Worm (Caenorhabditis elegans) whole organism, L4 larva: ENCODE data around the gene F54D5.5.
"Not testable (repeated sequence)": the region's sequence is repeated elsewhere in the genome, so short reads cannot be mapped to it uniquely, and the experiment has no call there.

Source experiments
- D1046.2 ChIP-seq: fragments of 200-800 bp; sonication (Bioruptor generic); IDR thresholded peaks from 2 replicates; pipeline ENCODE4 v1.3.6; 2022; ENCODE audit warnings: missing genetic modification characterization, missing compliant biosample characterization
- F26F4.8 ChIP-seq: fragments of 200-800 bp; sonication (Bioruptor generic); conservative IDR thresholded peaks from 2 replicates; pipeline ENCODE4 v1.3.6; 2022; ENCODE audit warnings: missing genetic modification characterization, missing compliant biosample characterization
- F37D6.2 ChIP-seq: sonication (generic microtip); optimal IDR thresholded peaks from 2 replicates; lab custom pipeline; 2016; ENCODE audit warnings: mild to moderate bottlenecking, missing genetic modification characterization, missing compliant biosample characterization
- T26A8.4 ChIP-seq: fragments of 200-800 bp; sonication (Bioruptor generic); IDR thresholded peaks from 2 replicates; pipeline ENCODE4 v1.3.6; 2022; ENCODE audit warnings: missing genetic modification characterization, missing compliant biosample characterization
- Y105C5A.15 ChIP-seq: fragments of 200-800 bp; sonication (Bioruptor generic); IDR thresholded peaks from 2 replicates; pipeline ENCODE4 v1.3.6; 2022; ENCODE audit warnings: missing genetic modification characterization, missing compliant biosample characterization
- Y75B8A.6 ChIP-seq: fragments of 200-800 bp; sonication (Bioruptor generic); IDR thresholded peaks from 2 replicates; pipeline ENCODE4 v1.3.6; 2022; ENCODE audit warnings: missing genetic modification reagents, missing genetic modification characterization, missing compliant biosample characterization
- ZK337.2 ChIP-seq: fragments of 200-800 bp; sonication (Bioruptor generic); IDR thresholded peaks from 2 replicates; pipeline ENCODE4 v1.3.6; 2022; ENCODE audit warnings: missing genetic modification reagents, missing genetic modification characterization, missing compliant biosample characterization
- arid-1 ChIP-seq: fragments of 200-800 bp; sonication (Bioruptor generic); conservative IDR thresholded peaks from 2 replicates; pipeline ENCODE4 v1.3.6; 2022; ENCODE audit warnings: missing genetic modification reagents, missing genetic modification characterization, missing compliant biosample characterization
- ceh-20 ChIP-seq: fragments of 200-800 bp; sonication (Bioruptor generic); IDR thresholded peaks from 2 replicates; pipeline ENCODE4 v1.3.6; 2022; ENCODE audit warnings: missing genetic modification reagents, missing genetic modification characterization, missing compliant biosample characterization
- ceh-44 ChIP-seq: fragments of 200-800 bp; sonication (Bioruptor generic); IDR thresholded peaks from 2 replicates; pipeline ENCODE4 v1.3.6; 2022; ENCODE audit warnings: missing genetic modification reagents, missing genetic modification characterization, missing compliant biosample characterization
- ceh-82 ChIP-seq: sonication (generic microtip); optimal IDR thresholded peaks from 2 replicates; lab custom pipeline; 2017; ENCODE audit warnings: missing biosample characterization, missing genetic modification characterization
- ces-1 ChIP-seq: fragments of 150-350 bp; sonication (generic microtip); optimal IDR thresholded peaks from 4 replicates; lab custom pipeline; 2014; ENCODE audit warnings: missing biosample characterization, missing genetic modification reagents, missing genetic modification characterization
- daf-16 ChIP-seq, 3 experiments: sonication (generic microtip); optimal IDR thresholded peaks; 2 replicates each; lab custom pipeline; 2016 to 2017; ENCODE audit warnings: missing genetic modification characterization in 3 of 3, missing genetic modification reagents in 3 of 3, mild to moderate bottlenecking in 2 of 3, missing compliant biosample characterization in 2 of 3, missing biosample characterization in 1 of 3, moderate library complexity in 1 of 3
- dmd-8 ChIP-seq: fragments of 200-800 bp; sonication (Bioruptor generic); IDR thresholded peaks from 2 replicates; pipeline ENCODE4 v1.3.6; 2022; ENCODE audit warnings: missing genetic modification characterization, missing compliant biosample characterization
- dpl-1 ChIP-seq: fragments of 150-350 bp; optimal IDR thresholded peaks from 2 replicates; lab custom pipeline; 2014; ENCODE audit warnings: missing biosample characterization, missing genetic modification reagents, missing genetic modification characterization
- duxl-1 ChIP-seq: sonication (generic microtip); optimal IDR thresholded peaks from 2 replicates; lab custom pipeline; 2016; ENCODE audit warnings: mild to moderate bottlenecking, missing genetic modification characterization, moderate library complexity, missing compliant biosample characterization; ENCODE audit not compliant: poor library complexity
- dve-1 ChIP-seq: sonication (generic microtip); optimal IDR thresholded peaks from 2 replicates; lab custom pipeline; 2017; ENCODE audit warnings: antibody characterized with exemption, mild to moderate bottlenecking, missing genetic modification characterization, missing compliant biosample characterization; ENCODE audit not compliant: insufficient read depth
- egl-43 ChIP-seq: fragments of 200-800 bp; sonication (Bioruptor generic); IDR thresholded peaks from 2 replicates; pipeline ENCODE4 v1.3.6; 2022; ENCODE audit warnings: missing genetic modification reagents, missing genetic modification characterization, missing compliant biosample characterization
- fkh-10 ChIP-seq: fragments of 150-350 bp; optimal IDR thresholded peaks from 2 replicates; lab custom pipeline; 2014; ENCODE audit warnings: missing biosample characterization, missing genetic modification reagents, missing genetic modification characterization
- hif-1 ChIP-seq, 2 experiments: sonication (generic microtip); optimal IDR thresholded peaks; 2 replicates each; lab custom pipeline; 2016 to 2017; ENCODE audit warnings: missing compliant biosample characterization in 2 of 2, missing genetic modification characterization in 2 of 2, missing genetic modification reagents in 2 of 2, missing genotype in 2 of 2, mild to moderate bottlenecking in 1 of 2
- hmg-1.1 ChIP-seq: fragments of 200-800 bp; sonication (Bioruptor generic); IDR thresholded peaks from 2 replicates; pipeline ENCODE4 v1.3.6; 2022; ENCODE audit warnings: missing genetic modification reagents, missing genetic modification characterization, missing compliant biosample characterization
- lin-1 ChIP-seq: fragments of 200-800 bp; sonication (Bioruptor generic); IDR thresholded peaks from 2 replicates; pipeline ENCODE4 v1.3.6; 2022; ENCODE audit warnings: missing genetic modification reagents, missing genetic modification characterization, missing compliant biosample characterization
- lin-13 ChIP-seq: fragments of 150-350 bp; optimal IDR thresholded peaks from 2 replicates; lab custom pipeline; 2014; ENCODE audit warnings: missing biosample characterization, missing genetic modification reagents, missing genetic modification characterization
- lin-15B ChIP-seq: fragments of 150-350 bp; sonication (generic microtip); optimal IDR thresholded peaks from 3 replicates; lab custom pipeline; 2014; ENCODE audit warnings: missing biosample characterization, missing genetic modification characterization
- lin-29 ChIP-seq: fragments of 200-800 bp; sonication (Bioruptor generic); IDR thresholded peaks from 2 replicates; pipeline ENCODE4 v1.3.6; 2022; ENCODE audit warnings: missing genetic modification reagents, missing genetic modification characterization, missing compliant biosample characterization
- lin-38 ChIP-seq: fragments of 200-800 bp; sonication (Bioruptor generic); IDR thresholded peaks from 2 replicates; pipeline ENCODE4 v1.3.6; 2022; ENCODE audit warnings: missing genetic modification reagents, missing genetic modification characterization, missing compliant biosample characterization
- lsy-2 ChIP-seq, 2 experiments: fragments of 150-350 bp in 1 of 2; sonication (generic microtip) in 1 of 2; optimal IDR thresholded peaks; 2 replicates each; lab custom pipeline; 2014 to 2017; ENCODE audit warnings: missing biosample characterization in 2 of 2, missing genetic modification characterization in 2 of 2
- madf-9 ChIP-seq: fragments of 200-800 bp; sonication (Bioruptor generic); conservative IDR thresholded peaks from 2 replicates; pipeline ENCODE4 v1.3.6; 2022; ENCODE audit warnings: missing genetic modification reagents, missing genetic modification characterization, missing compliant biosample characterization
- mdl-1 ChIP-seq, 2 experiments: fragments of 150-350 bp in 1 of 2; sonication (generic microtip) in 1 of 2; optimal IDR thresholded peaks; 2 replicates each; lab custom pipeline; 2014 to 2017; ENCODE audit warnings: missing biosample characterization in 2 of 2, missing genetic modification characterization in 2 of 2
- mep-1 ChIP-seq: fragments of 150-350 bp; sonication (generic microtip); optimal IDR thresholded peaks from 3 replicates; lab custom pipeline; 2014; ENCODE audit warnings: missing biosample characterization, missing genetic modification characterization
- nhr-102 ChIP-seq: sonication (generic microtip); optimal IDR thresholded peaks from 2 replicates; lab custom pipeline; 2016; ENCODE audit warnings: mild to moderate bottlenecking, missing genetic modification characterization, moderate library complexity, missing compliant biosample characterization
- nhr-25 ChIP-seq: sonication (generic microtip); optimal IDR thresholded peaks from 2 replicates; lab custom pipeline; 2017; ENCODE audit warnings: missing genetic modification characterization, mild to moderate bottlenecking, missing compliant biosample characterization, antibody characterized with exemption, moderate library complexity, borderline replicate concordance; ENCODE audit not compliant: insufficient read depth
- nhr-28 ChIP-seq: fragments of 150-350 bp; optimal IDR thresholded peaks from 2 replicates; lab custom pipeline; 2014; ENCODE audit warnings: missing biosample characterization, missing genetic modification characterization
- nhr-48 ChIP-seq: sonication (generic microtip); optimal IDR thresholded peaks from 2 replicates; lab custom pipeline; 2016; ENCODE audit warnings: mild to moderate bottlenecking, missing genetic modification characterization, missing compliant biosample characterization
- nhr-77 ChIP-seq: fragments of 150-350 bp; optimal IDR thresholded peaks from 2 replicates; lab custom pipeline; 2014; ENCODE audit warnings: missing biosample characterization, missing genetic modification characterization
- pha-4 ChIP-seq, 2 experiments: fragments of 150-350 bp in 1 of 2; fragments of 200-800 bp in 1 of 2; sonication (Bioruptor generic) in 1 of 2; IDR thresholded peaks in 1 of 2; optimal IDR thresholded peaks in 1 of 2; 2 replicates each; pipeline versions ENCODE4 v1.3.6 to Lab custom; 2014 to 2022; ENCODE audit warnings: missing genetic modification characterization in 2 of 2, missing genetic modification reagents in 2 of 2, missing biosample characterization in 1 of 2, missing compliant biosample characterization in 1 of 2
- php-3 ChIP-seq: fragments of 200-800 bp; sonication (Bioruptor generic); IDR thresholded peaks from 2 replicates; pipeline ENCODE4 v1.3.6; 2022; ENCODE audit warnings: missing genetic modification reagents, missing genetic modification characterization, missing compliant biosample characterization
- rbr-2 ChIP-seq: sonication (generic microtip); optimal IDR thresholded peaks from 2 replicates; lab custom pipeline; 2016; ENCODE audit warnings: missing genotype, missing genetic modification characterization, missing compliant biosample characterization
- set-16 ChIP-seq: fragments of 200-800 bp; sonication (Bioruptor generic); IDR thresholded peaks from 2 replicates; pipeline ENCODE4 v1.3.6; 2022; ENCODE audit warnings: missing genetic modification reagents, missing genetic modification characterization, missing compliant biosample characterization
- snpc-1.2 ChIP-seq: fragments of 200-800 bp; sonication (Bioruptor generic); IDR thresholded peaks from 2 replicates; pipeline ENCODE4 v1.3.6; 2022; ENCODE audit warnings: missing genetic modification reagents, missing genetic modification characterization, missing compliant biosample characterization
- spr-1 ChIP-seq: sonication (generic microtip); optimal IDR thresholded peaks from 2 replicates; lab custom pipeline; 2016; ENCODE audit warnings: mild to moderate bottlenecking, missing genetic modification characterization, missing compliant biosample characterization
- tag-97 ChIP-seq: fragments of 200-800 bp; sonication (Bioruptor generic); IDR thresholded peaks from 2 replicates; pipeline ENCODE4 v1.3.6; 2022; ENCODE audit warnings: missing genetic modification characterization, missing compliant biosample characterization
- unc-62 ChIP-seq, 3 experiments: fragments of 150-350 bp in 1 of 3; sonication (generic microtip); optimal IDR thresholded peaks in 2 of 3; peaks in 1 of 3; 1 replicate in 1 of 3; 2 replicates in 2 of 3; lab custom pipeline; 2014 to 2017; ENCODE audit warnings: missing biosample characterization in 3 of 3, missing genetic modification characterization in 3 of 3, missing genetic modification reagents in 3 of 3, missing genotype in 1 of 3
- vab-7 ChIP-seq: fragments of 200-800 bp; sonication (Bioruptor generic); IDR thresholded peaks from 2 replicates; pipeline ENCODE4 v1.3.6; 2022; ENCODE audit warnings: missing genetic modification reagents, missing genetic modification characterization, missing compliant biosample characterization
- zfp-2 ChIP-seq: sonication (generic microtip); optimal IDR thresholded peaks from 2 replicates; lab custom pipeline; 2016; ENCODE audit warnings: mild to moderate bottlenecking, missing genetic modification characterization, missing compliant biosample characterization
- zfp-3 ChIP-seq: fragments of 200-800 bp; sonication (Bioruptor generic); conservative IDR thresholded peaks from 2 replicates; pipeline ENCODE4 v1.3.6; 2022; ENCODE audit warnings: missing genetic modification reagents, missing genetic modification characterization, missing compliant biosample characterization

Gene F54D5.5

DNA sequence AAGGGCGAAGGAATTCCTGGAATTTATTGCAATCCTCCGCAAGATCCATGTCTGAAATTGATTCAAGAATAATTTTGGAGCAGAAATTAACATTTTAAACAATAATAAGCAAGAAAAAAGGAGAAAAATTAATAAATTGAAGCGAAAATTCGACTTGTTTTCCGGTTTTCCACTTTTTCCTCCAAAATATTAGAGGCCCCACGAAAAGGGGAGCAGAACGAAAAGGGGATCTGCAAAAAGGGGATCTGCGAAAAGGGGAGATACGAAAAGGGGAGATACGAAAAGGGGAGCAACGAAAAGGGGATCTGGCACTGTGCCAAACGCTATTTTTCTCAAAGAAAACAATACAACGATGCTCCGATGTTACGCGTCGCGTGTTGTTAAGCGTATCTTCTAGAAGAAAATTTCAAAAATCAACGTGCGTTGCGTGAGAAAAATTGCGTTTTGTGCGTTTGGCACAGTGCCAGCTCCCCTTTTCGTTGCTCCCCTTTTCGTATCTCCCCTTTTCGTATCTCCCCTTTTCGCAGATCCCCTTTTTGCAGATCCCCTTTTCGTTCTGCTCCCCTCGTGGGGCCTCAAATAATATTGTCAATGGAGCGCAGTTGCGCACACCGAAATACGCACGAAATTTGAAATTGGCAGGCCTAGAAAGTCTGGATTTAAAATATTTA lies 32.3 kb downstream of the F54D5.5 start, which contains the start of gene Y62F5A.12 (continued):
- TF ChIP-seq php-3 (peak; percentile 77), nhr-25 (tag; lab: Kevin White, UChicago) (peak; percentile 40), mdl-1 (tag; optimal IDR thresholded peaks at IDR 0.05; lab: Kevin White, UChicago) (peak; percentile 32 to 38), lin-15B (peak; percentile 39), D1046.2 (GFP tag; lab: Robert Waterston, UW) (peak; percentile 93), nhr-102 (tag; lab: Kevin White, UChicago) (peak; percentile 66), ZK337.2 (GFP tag; lab: Robert Waterston, UW) (peak; percentile 99), arid-1 (GFP tag; lab: Robert Waterston, UW) (peak; percentile 93), zfp-2 (peak; percentile 50), lin-1 (GFP tag; lab: Robert Waterston, UW) (peak; percentile 85; the same call in 1 of the 2 replicates), ceh-20 (peak; percentile 95), lin-13 (GFP tag; lab: Kevin White, UChicago) (peak; percentile 69), Y75B8A.6 (GFP tag; lab: Robert Waterston, UW) (0 out of 2 replicates have a peak, but pooled peaks have one; percentile 80), egl-43 (GFP tag; lab: Robert Waterston, UW) (peak; percentile 93), hif-1 (tag; optimal IDR thresholded peaks at IDR 0.05; lab: Kevin White, UChicago) (peak in 1 of 2 experiments; percentile 93), duxl-1 (tag; lab: Kevin White, UChicago) (peak; percentile 70), snpc-1.2 (peak; percentile 82), vab-7 (peak; percentile 96), spr-1 (tag; lab: Kevin White, UChicago) (peak; percentile 66), zfp-3 (GFP tag; lab: Robert Waterston, UW) (peak; percentile 92), lin-29 (GFP tag; lab: Robert Waterston, UW) (peak; percentile 55; the same call in 1 of the 2 replicates), nhr-77 (tag; lab: Kevin White, UChicago) (peak; percentile 81), set-16 (GFP tag; lab: Robert Waterston, UW) (peak; percentile 67), dve-1 (tag; lab: Kevin White, UChicago) (peak; percentile 59), lsy-2 (tag; optimal IDR thresholded peaks at IDR 0.05; lab: Kevin White, UChicago) (peak; percentile 71 to 82), tag-97 (GFP tag; lab: Robert Waterston, UW) (peak; percentile 88; the same call in 1 of the 2 replicates), hmg-1.1 (peak; percentile 93), T26A8.4 (peak; percentile 78), mep-1 (tag; lab: Kevin White, UChicago) (peak; percentile 85), dpl-1 (GFP tag; lab: Kevin White, UChicago) (peak; percentile 77), nhr-48 (tag; lab: Kevin White, UChicago) (peak; percentile 55), F37D6.2 (tag; lab: Kevin White, UChicago) (peak; percentile 79), fkh-10 (GFP tag; lab: Kevin White, UChicago) (peak; percentile 51), nhr-28 (tag; lab: Kevin White, UChicago) (peak; percentile 52), unc-62 (GFP tag; optimal IDR thresholded peaks at IDR 0.05 in 1 of 2; lab: Kevin White, UChicago) (peak in 1 of 2 experiments; percentile 66), lin-38 (GFP tag; lab: Robert Waterston, UW) (peak; percentile 100), ceh-44 (GFP tag; lab: Robert Waterston, UW) (peak; percentile 99)
- not testable (repeated sequence) for TF ChIP-seq unc-62 (tag; optimal IDR thresholded peaks at IDR 0.05; lab: Kevin White, UChicago)

DNA sequence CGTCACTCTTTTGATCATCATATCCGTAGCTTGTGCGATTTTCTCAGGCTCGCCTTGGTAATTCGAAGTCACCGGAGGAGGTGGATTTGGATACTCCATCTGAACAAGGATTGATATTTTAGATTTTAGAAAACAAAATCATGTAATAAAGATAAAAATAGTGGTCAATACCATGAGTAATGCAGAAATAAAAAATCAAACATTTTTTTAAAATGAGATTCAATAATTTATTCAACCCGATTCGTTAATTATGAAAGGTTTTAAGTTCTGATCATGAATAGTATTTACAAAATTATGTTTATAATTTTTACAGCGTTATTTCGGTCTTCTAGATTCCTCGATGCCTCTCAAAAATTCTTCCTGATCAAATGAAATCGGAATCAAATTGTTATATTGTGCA lies 33.1 kb downstream of the F54D5.5 start, which contains the start of gene mdt-8:
TSS of gene mdt-8 (minus strand) at position 101 of the 400 bp plus-strand sequence.
- TF ChIP-seq zfp-3 (GFP tag; lab: Robert Waterston, UW) (no peak), madf-9 (GFP tag; lab: Robert Waterston, UW) (no peak), F26F4.8 (no peak), ces-1 (GFP tag; lab: Kevin White, UChicago) (no peak), rbr-2 (tag; lab: Kevin White, UChicago) (no peak), ceh-82 (tag; lab: Kevin White, UChicago) (no peak), pha-4 (GFP tag; IDR thresholded peaks at IDR 0.05; lab: Robert Waterston, UW) (no peak), pha-4 (tag; optimal IDR thresholded peaks at IDR 0.05; lab: Kevin White, UChicago) (no peak), dmd-8 (GFP tag; lab: Robert Waterston, UW) (no peak), D1046.2 (GFP tag; lab: Robert Waterston, UW) (no peak), F37D6.2 (tag; lab: Kevin White, UChicago) (no peak), daf-16 (GFP tag; optimal IDR thresholded peaks at IDR 0.05; lab: Kevin White, UChicago) (no peak), daf-16 (tag; optimal IDR thresholded peaks at IDR 0.05; lab: Kevin White, UChicago) (no peak), lsy-2 (tag; optimal IDR thresholded peaks at IDR 0.05; lab: Kevin White, UChicago) (no peak), Y105C5A.15 (GFP tag; lab: Robert Waterston, UW) (no peak)
